Worm (Caenorhabditis elegans) whole organism, L1 larva: ENCODE measurements around the gene pqn-70.

Experiments used
- ama-1 ChIP-seq: fragments of 150-350 bp; optimal IDR thresholded peaks from 2 replicates; lab custom pipeline; 2014
- blmp-1 ChIP-seq: fragments of 150-350 bp; optimal IDR thresholded peaks from 2 replicates; lab custom pipeline; 2014; ENCODE audit warnings: missing biosample characterization, missing genetic modification characterization
- egl-27 ChIP-seq, 2 experiments: fragments of 150-350 bp in 1 of 2; sonication (generic microtip); optimal IDR thresholded peaks; 3 replicates each; lab custom pipeline; 2017 to 2018; ENCODE audit warnings: missing biosample characterization in 2 of 2, missing genetic modification characterization in 2 of 2, missing genetic modification reagents in 2 of 2
- skn-1 ChIP-seq: fragments of 150-350 bp; optimal IDR thresholded peaks from 2 replicates; lab custom pipeline; 2014; ENCODE audit warnings: missing biosample characterization, missing genetic modification characterization
- snpc-4 ChIP-seq: fragments of 150-350 bp; optimal IDR thresholded peaks from 2 replicates; lab custom pipeline; 2014; ENCODE audit warnings: missing biosample characterization, missing genetic modification characterization
- sup-37 ChIP-seq: fragments of 200-800 bp; sonication (Bioruptor generic); optimal IDR thresholded peaks from 2 replicates; lab custom pipeline; 2018; ENCODE audit warnings: mild to moderate bottlenecking, missing genetic modification characterization, missing compliant biosample characterization
- unc-62 ChIP-seq: fragments of 150-350 bp; optimal IDR thresholded peaks from 2 replicates; lab custom pipeline; 2014; ENCODE audit warnings: missing biosample characterization, missing genetic modification reagents, missing genetic modification characterization

DNA sequence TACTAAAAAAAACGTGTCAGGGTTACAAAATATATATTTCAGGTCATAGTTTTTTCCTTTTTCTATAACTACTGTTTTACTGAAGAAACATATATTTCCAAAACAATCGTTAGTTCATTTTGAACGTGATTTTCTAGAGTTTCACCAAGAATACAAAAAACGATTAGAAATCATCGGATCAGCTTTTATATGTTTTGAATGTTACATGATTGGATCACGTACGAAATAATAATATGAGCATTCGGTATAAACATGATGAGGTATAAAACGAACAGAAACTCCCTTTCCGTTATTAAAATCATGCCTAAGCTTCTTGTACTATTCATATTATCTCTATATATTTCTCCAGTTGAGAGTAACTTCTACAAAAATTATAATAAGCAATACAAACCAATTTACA is 44.3 kb upstream of the pqn-70 start, which contains the start of gene clec-223:
- TF ChIP-seq skn-1 (tag; lab: Kevin White, UChicago) (no peak), blmp-1 (tag; lab: Kevin White, UChicago) (no peak), egl-27 (tag; optimal IDR thresholded peaks at IDR 0.05; lab: Kevin White, UChicago) (no peak), sup-37 (GFP tag; lab: Kevin White, UChicago) (no peak), unc-62 (GFP tag; lab: Kevin White, UChicago) (no peak), snpc-4 (tag; lab: Kevin White, UChicago) (no peak), ama-1 (no peak)
